Worm (Caenorhabditis elegans): ENCODE measurements around the gene T15H9.5.

DNA sequence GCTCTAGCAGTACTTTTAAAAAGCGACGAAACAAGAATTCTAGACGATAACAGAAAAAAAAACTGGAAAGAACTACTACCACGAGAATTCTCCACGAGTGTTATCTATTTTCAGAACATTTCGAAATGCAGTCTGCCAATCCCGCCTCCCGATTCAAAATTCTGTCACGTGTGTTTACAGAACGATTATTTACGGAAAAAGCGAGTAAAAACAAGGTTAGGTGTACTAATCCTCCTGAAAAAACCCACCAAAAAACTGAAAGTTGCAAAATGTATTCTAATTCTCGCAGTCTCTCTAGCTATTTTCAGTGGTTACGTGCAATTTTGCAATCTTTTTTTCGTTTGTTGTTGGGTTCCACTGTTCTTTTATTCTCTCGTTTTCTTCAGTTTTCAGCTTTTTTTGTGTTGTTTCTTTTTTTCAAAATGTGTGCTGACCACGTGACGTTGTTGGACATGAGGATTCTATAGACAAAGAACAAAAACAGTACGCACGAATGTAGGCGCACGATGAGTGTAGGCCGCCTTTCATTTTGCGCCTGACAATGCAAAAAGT, 4.7 kb downstream of the T15H9.5 start:
- peak in 1 of 2 experiments; percentile 12 for TF ChIP-seq mdl-1 (tag; optimal IDR thresholded peaks at IDR 0.05)
- TF ChIP-seq lin-13 (GFP tag; optimal IDR thresholded peaks at IDR 0.05) = no peak
- TF ChIP-seq skn-1 (tag; optimal IDR thresholded peaks at IDR 0.05) = no peak
- no peak for TF ChIP-seq sem-4 (tag; optimal IDR thresholded peaks at IDR 0.05)
- TF ChIP-seq unc-39 (tag; optimal IDR thresholded peaks at IDR 0.05) = no peak
- no peak for TF ChIP-seq ztf-11 (tag; optimal IDR thresholded peaks at IDR 0.05)
- no peak for TF ChIP-seq snpc-4 (tag; optimal IDR thresholded peaks at IDR 0.05)

Measured in whole organism, L2 larva.